Worm (Caenorhabditis elegans): ENCODE results near the gene ZK637.4.

ce11 chrIII:8886309-8886708 is 7.3 kb upstream of the ZK637.4 start:
- no peak for TF ChIP-seq aptf-2 (GFP tag; conservative IDR thresholded peaks at IDR 0.05)
- no peak for TF ChIP-seq unc-62 (GFP tag; optimal IDR thresholded peaks at IDR 0.05)
- no peak for TF ChIP-seq unc-130 (GFP tag; optimal IDR thresholded peaks at IDR 0.05)
